Worm (Caenorhabditis elegans) whole organism, late embryonic: ENCODE results near the gene clec-75.

ENCODE experiments used
- T23F11.4 ChIP-seq: fragments of 200-800 bp; sonication (Bioruptor generic); optimal IDR thresholded peaks from 2 replicates; lab custom pipeline; 2018; ENCODE audit warnings: mild to moderate bottlenecking, missing genetic modification characterization, missing compliant biosample characterization
- Y22D7AL.16 ChIP-seq: sonication (generic microtip); optimal IDR thresholded peaks from 2 replicates; lab custom pipeline; 2016; ENCODE audit warnings: missing genetic modification characterization, missing compliant biosample characterization
- ama-1 ChIP-seq: fragments of 150-350 bp; optimal IDR thresholded peaks from 2 replicates; lab custom pipeline; 2014
- ceh-14 ChIP-seq: sonication (generic microtip); optimal IDR thresholded peaks from 2 replicates; lab custom pipeline; 2016; ENCODE audit warnings: missing genotype, missing genetic modification characterization, missing compliant biosample characterization
- ceh-34 ChIP-seq: sonication (generic microtip); optimal IDR thresholded peaks from 2 replicates; lab custom pipeline; 2016; ENCODE audit warnings: mild to moderate bottlenecking, missing genetic modification characterization, missing compliant biosample characterization
- dmd-4 ChIP-seq: sonication (generic microtip); optimal IDR thresholded peaks from 2 replicates; lab custom pipeline; 2016; ENCODE audit warnings: borderline replicate concordance, missing genetic modification characterization, missing compliant biosample characterization
- ets-4 ChIP-seq: sonication (generic microtip); optimal IDR thresholded peaks from 2 replicates; lab custom pipeline; 2016; ENCODE audit warnings: missing genetic modification characterization, missing compliant biosample characterization
- pat-9 ChIP-seq: fragments of 200-800 bp; sonication (Bioruptor generic); optimal IDR thresholded peaks from 2 replicates; lab custom pipeline; 2018; ENCODE audit warnings: mild to moderate bottlenecking, missing genetic modification characterization, moderate library complexity, missing compliant biosample characterization
- pha-4 ChIP-seq: fragments of 150-350 bp; optimal IDR thresholded peaks from 2 replicates; lab custom pipeline; 2018; ENCODE audit warnings: missing biosample characterization, missing genetic modification reagents, missing genetic modification characterization
- tbx-2 ChIP-seq: sonication (generic microtip); optimal IDR thresholded peaks from 2 replicates; lab custom pipeline; 2016; ENCODE audit warnings: missing genetic modification characterization, missing compliant biosample characterization
- unc-55 ChIP-seq: sonication (generic microtip); optimal IDR thresholded peaks from 2 replicates; lab custom pipeline; 2017; ENCODE audit warnings: missing biosample characterization, missing genetic modification reagents, missing genetic modification characterization
- ztf-16 ChIP-seq: sonication (generic microtip); optimal IDR thresholded peaks from 2 replicates; lab custom pipeline; 2017; ENCODE audit warnings: missing genetic modification characterization, missing compliant biosample characterization

- no peak for TF ChIP-seq unc-55 (GFP tag; lab: Kevin White, UChicago)
- no peak for TF ChIP-seq tbx-2 (tag; lab: Kevin White, UChicago)
- no peak for TF ChIP-seq pha-4 (tag; lab: Kevin White, UChicago)
- TF ChIP-seq Y22D7AL.16 (tag; lab: Kevin White, UChicago): no peak
- no peak for TF ChIP-seq ama-1 (lab: Kevin White, UChicago)
- TF ChIP-seq ets-4: no peak
- TF ChIP-seq ceh-34: no peak
- TF ChIP-seq T23F11.4 (GFP tag; lab: Kevin White, UChicago): no peak
- no peak for TF ChIP-seq pat-9
- TF ChIP-seq ceh-14 (tag; lab: Kevin White, UChicago): no peak
- no peak for TF ChIP-seq ztf-16 (tag; lab: Kevin White, UChicago)
- TF ChIP-seq dmd-4 (tag; lab: Kevin White, UChicago): no peak
Measured at ce11 chrIV:3962584-3962983, 2.0 kb downstream of the clec-75 start, which contains the start of gene Y46C8AM.1.
